Fruit fly (Drosophila melanogaster) whole organism, prepupa: ENCODE results near the gene CG1468.
A peak's percentile ranks its signal among the peaks of the same experiment; 100 is the strongest.

Source experiments
- Blimp-1 ChIP-seq: fragments of 200-800 bp; sonication (Bioruptor generic); optimal IDR thresholded peaks from 3 replicates; lab custom pipeline; 2017; ENCODE audit warnings: missing biosample characterization, missing genetic modification characterization, mild to moderate bottlenecking, moderate library complexity, missing genetic modification reagents
- CG10669 ChIP-seq: fragments of 200-800 bp; sonication (Bioruptor generic); optimal IDR thresholded peaks from 3 replicates; lab custom pipeline; 2018; ENCODE audit warnings: missing biosample characterization, mild to moderate bottlenecking, missing genetic modification characterization, moderate library complexity
- CG11762 ChIP-seq: fragments of 200-800 bp; sonication (Bioruptor generic); optimal IDR thresholded peaks from 3 replicates; lab custom pipeline; 2016; ENCODE audit warnings: missing biosample characterization, missing genetic modification characterization; ENCODE audit not compliant: insufficient read depth
- CG11902 ChIP-seq: fragments of 200-800 bp; sonication (Bioruptor generic); optimal IDR thresholded peaks from 3 replicates; lab custom pipeline; 2016; ENCODE audit warnings: missing biosample characterization, missing genetic modification characterization
- CG15336 ChIP-seq: fragments of 200-800 bp; sonication (Bioruptor generic); IDR thresholded peaks from 2 replicates; pipeline ENCODE4 v1.3.6; 2022; ENCODE audit warnings: missing biosample characterization, missing genetic modification characterization
- CG1621 ChIP-seq: fragments of 200-800 bp; sonication (Bioruptor generic); optimal IDR thresholded peaks from 3 replicates; lab custom pipeline; 2018; ENCODE audit warnings: missing biosample characterization, mild to moderate bottlenecking, missing genetic modification characterization
- CG16779 ChIP-seq: fragments of 200-800 bp; sonication (Bioruptor generic); optimal IDR thresholded peaks from 3 replicates; lab custom pipeline; 2017; ENCODE audit warnings: missing biosample characterization, mild to moderate bottlenecking, missing genetic modification characterization
- CG3032 ChIP-seq: fragments of 200-800 bp; optimal IDR thresholded peaks from 2 replicates; lab custom pipeline; 2019; ENCODE audit warnings: missing biosample characterization, mild to moderate bottlenecking, missing genetic modification characterization, moderate library complexity
- CG31627 ChIP-seq: fragments of 200-800 bp; sonication (Bioruptor generic); optimal IDR thresholded peaks from 3 replicates; lab custom pipeline; 2016; ENCODE audit warnings: missing biosample characterization, missing genetic modification characterization
- CG32006 ChIP-seq: fragments of 200-800 bp; sonication (Bioruptor generic); optimal IDR thresholded peaks from 3 replicates; lab custom pipeline; 2017; ENCODE audit warnings: missing biosample characterization, mild to moderate bottlenecking, missing genetic modification characterization
- CG34406 ChIP-seq: fragments of 200-800 bp; sonication (Bioruptor generic); optimal IDR thresholded peaks from 3 replicates; lab custom pipeline; 2016; ENCODE audit warnings: missing biosample characterization, missing genetic modification characterization
- CG3919 ChIP-seq: fragments of 200-800 bp; sonication (Bioruptor generic); optimal IDR thresholded peaks from 3 replicates; lab custom pipeline; 2016; ENCODE audit warnings: missing biosample characterization, missing genetic modification characterization
- CG4318 ChIP-seq: fragments of 200-800 bp; sonication (Bioruptor generic); optimal IDR thresholded peaks from 3 replicates; lab custom pipeline; 2017; ENCODE audit warnings: missing biosample characterization, mild to moderate bottlenecking, missing genetic modification characterization
- CG6163 ChIP-seq: fragments of 200-800 bp; sonication (Bioruptor generic); IDR thresholded peaks from 3 replicates; pipeline ENCODE4 v1.3.6; 2022; ENCODE audit warnings: missing biosample characterization, missing genetic modification characterization
- CG6276 ChIP-seq: fragments of 200-800 bp; sonication (Bioruptor generic); optimal IDR thresholded peaks from 2 replicates; lab custom pipeline; 2017; ENCODE audit warnings: missing biosample characterization, mild to moderate bottlenecking, missing genetic modification characterization
- CG6808 ChIP-seq: fragments of 200-800 bp; sonication (Bioruptor generic); optimal IDR thresholded peaks from 3 replicates; lab custom pipeline; 2017; ENCODE audit warnings: missing biosample characterization, missing genetic modification characterization, mild to moderate bottlenecking, moderate library complexity, missing genetic modification reagents
- CG6854 ChIP-seq: fragments of 200-800 bp; sonication (Bioruptor generic); optimal IDR thresholded peaks from 2 replicates; lab custom pipeline; 2017; ENCODE audit warnings: missing biosample characterization, mild to moderate bottlenecking, missing genetic modification characterization
- CG7368 ChIP-seq: fragments of 200-800 bp; sonication (Bioruptor generic); optimal IDR thresholded peaks from 3 replicates; lab custom pipeline; 2016; ENCODE audit warnings: missing biosample characterization, missing genetic modification characterization
- CG8119 ChIP-seq: fragments of 200-800 bp; sonication (Bioruptor generic); IDR thresholded peaks from 3 replicates; pipeline ENCODE4 v1.3.6; 2022; ENCODE audit warnings: missing biosample characterization, missing genetic modification characterization
- CG8632 ChIP-seq: fragments of 200-800 bp; sonication (Bioruptor generic); optimal IDR thresholded peaks from 3 replicates; lab custom pipeline; 2016; ENCODE audit warnings: missing biosample characterization, missing genetic modification characterization
- Eip75B ChIP-seq: fragments of 200-800 bp; sonication (Bioruptor generic); optimal IDR thresholded peaks from 3 replicates; lab custom pipeline; 2016; ENCODE audit warnings: missing biosample characterization, missing genetic modification characterization
- Eip78C ChIP-seq: fragments of 200-800 bp; sonication (Bioruptor generic); peaks from one replicate; lab custom pipeline; 2016; ENCODE audit warnings: missing biosample characterization, missing genetic modification characterization
- Eip93F ChIP-seq: fragments of 200-800 bp; sonication (Bioruptor generic); optimal IDR thresholded peaks from 2 replicates; lab custom pipeline; 2016; ENCODE audit warnings: missing biosample characterization, mild to moderate bottlenecking, missing genetic modification characterization
- Ets21C ChIP-seq: fragments of 200-800 bp; sonication (Bioruptor generic); optimal IDR thresholded peaks from 3 replicates; lab custom pipeline; 2016; ENCODE audit warnings: missing biosample characterization, missing genetic modification characterization
- Ets96B ChIP-seq: fragments of 200-800 bp; optimal IDR thresholded peaks from 2 replicates; lab custom pipeline; 2019; ENCODE audit warnings: missing biosample characterization, mild to moderate bottlenecking, missing genetic modification characterization, moderate library complexity
- Hr39 ChIP-seq: fragments of 200-800 bp; sonication (Bioruptor generic); optimal IDR thresholded peaks from 2 replicates; lab custom pipeline; 2016; ENCODE audit warnings: missing biosample characterization, missing genetic modification characterization
- Hr4 ChIP-seq: fragments of 200-800 bp; sonication (Bioruptor generic); optimal IDR thresholded peaks from 3 replicates; lab custom pipeline; 2016; ENCODE audit warnings: missing biosample characterization, missing genetic modification characterization
- Lpt ChIP-seq: fragments of 200-800 bp; sonication (Bioruptor generic); optimal IDR thresholded peaks from 3 replicates; lab custom pipeline; 2016; ENCODE audit warnings: missing biosample characterization, missing genetic modification characterization
- OdsH ChIP-seq: fragments of 200-800 bp; sonication (Bioruptor generic); optimal IDR thresholded peaks from 3 replicates; lab custom pipeline; 2016; ENCODE audit warnings: missing biosample characterization, missing genetic modification characterization
- Smox ChIP-seq: fragments of 200-800 bp; sonication (Bioruptor generic); optimal IDR thresholded peaks from 3 replicates; lab custom pipeline; 2016; ENCODE audit warnings: missing biosample characterization, missing genetic modification characterization
- Sox102F ChIP-seq: fragments of 200-800 bp; sonication (Bioruptor generic); optimal IDR thresholded peaks from 2 replicates; lab custom pipeline; 2016; ENCODE audit warnings: missing biosample characterization, mild to moderate bottlenecking, missing genetic modification characterization
- Sox15 ChIP-seq: fragments of 200-800 bp; sonication (Bioruptor generic); optimal IDR thresholded peaks from 3 replicates; lab custom pipeline; 2016; ENCODE audit warnings: missing biosample characterization, missing genetic modification characterization
- achi ChIP-seq: fragments of 200-800 bp; sonication (Bioruptor generic); optimal IDR thresholded peaks from 3 replicates; lab custom pipeline; 2016; ENCODE audit warnings: missing biosample characterization, missing genetic modification characterization
- acj6 ChIP-seq: fragments of 200-800 bp; sonication (Bioruptor generic); optimal IDR thresholded peaks from 3 replicates; lab custom pipeline; 2016; ENCODE audit warnings: missing biosample characterization, missing genetic modification characterization
- dac ChIP-seq: fragments of 200-800 bp; sonication (Bioruptor generic); optimal IDR thresholded peaks from 2 replicates; lab custom pipeline; 2017; ENCODE audit warnings: missing biosample characterization, mild to moderate bottlenecking, missing genetic modification characterization
- dsx ChIP-seq: fragments of 200-800 bp; optimal IDR thresholded peaks from 3 replicates; lab custom pipeline; 2019; ENCODE audit warnings: missing biosample characterization, mild to moderate bottlenecking, missing genetic modification characterization, moderate library complexity; ENCODE audit not compliant: poor library complexity, severe bottlenecking
- eg ChIP-seq: fragments of 200-800 bp; sonication (Bioruptor generic); IDR thresholded peaks from 3 replicates; pipeline ENCODE4 v1.3.6; 2022; ENCODE audit warnings: missing biosample characterization, missing genetic modification characterization
- esn ChIP-seq: fragments of 200-800 bp; sonication (Bioruptor generic); optimal IDR thresholded peaks from 2 replicates; lab custom pipeline; 2016; ENCODE audit warnings: missing biosample characterization, mild to moderate bottlenecking, missing genetic modification characterization, moderate library complexity
- pdm3 ChIP-seq: fragments of 200-800 bp; sonication (Bioruptor generic); optimal IDR thresholded peaks from 3 replicates; lab custom pipeline; 2016; ENCODE audit warnings: missing biosample characterization, missing genetic modification characterization
- salr ChIP-seq, 2 experiments: fragments of 200-800 bp; sonication (Bioruptor generic); optimal IDR thresholded peaks; 3 replicates each; lab custom pipeline; 2016 to 2018; ENCODE audit warnings: missing biosample characterization in 2 of 2, missing genetic modification characterization in 2 of 2, mild to moderate bottlenecking in 1 of 2
- spab ChIP-seq: fragments of 200-800 bp; sonication (Bioruptor generic); optimal IDR thresholded peaks from 2 replicates; lab custom pipeline; 2017; ENCODE audit warnings: missing biosample characterization, mild to moderate bottlenecking, missing genetic modification characterization, missing genetic modification reagents
- ss ChIP-seq, 2 experiments: fragments of 200-800 bp; sonication (Bioruptor generic); optimal IDR thresholded peaks; 2 replicates in 1 of 2; 3 replicates in 1 of 2; lab custom pipeline; 2017 to 2018; ENCODE audit warnings: mild to moderate bottlenecking in 2 of 2, missing biosample characterization in 2 of 2, missing genetic modification characterization in 2 of 2, moderate library complexity in 1 of 2
- svp ChIP-seq: fragments of 200-800 bp; sonication (Bioruptor generic); peaks from one replicate; lab custom pipeline; 2016; ENCODE audit warnings: missing biosample characterization, missing genetic modification characterization
- vri ChIP-seq: fragments of 200-800 bp; sonication (Bioruptor generic); optimal IDR thresholded peaks from 3 replicates; lab custom pipeline; 2016; ENCODE audit warnings: missing biosample characterization, mild to moderate bottlenecking, missing genetic modification characterization

CG1468 gene

DNA sequence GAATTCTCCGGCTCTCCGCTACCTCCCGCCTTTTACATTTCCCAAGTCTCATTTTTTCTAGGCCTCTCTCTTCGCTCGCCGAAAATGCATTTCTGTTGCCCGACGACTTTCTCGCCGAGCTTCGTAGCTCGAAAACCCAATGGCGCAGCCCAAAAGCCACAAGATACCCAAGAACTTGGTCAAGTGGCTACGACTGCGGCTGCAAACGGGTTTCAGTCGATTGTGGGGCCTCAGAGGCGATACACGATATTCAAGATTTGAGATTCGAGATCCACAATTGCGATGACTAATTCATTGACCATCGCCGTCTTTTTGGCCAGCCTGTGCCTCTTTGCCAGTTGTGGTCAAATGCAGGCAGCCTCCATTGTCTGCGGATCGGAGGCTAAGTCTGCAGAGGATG is 3.5 kb downstream of the CG1468 start, which contains the start of gene CG9689:
Gene CG9689, plus strand, starts transcription at position 208 of the 400 bp plus-strand sequence.
- TF ChIP-seq dac (GFP tag; lab: Kevin White, UChicago) (no peak), achi (GFP tag; lab: Kevin White, UChicago) (no peak), spab (no peak), CG15336 (GFP tag; lab: Robert Waterston, UW) (peak; percentile 15; the same call in 1 of the 2 replicates), CG8632 (no peak), CG6854 (GFP tag; lab: Kevin White, UChicago) (peak; percentile 1), CG11902 (GFP tag; lab: Kevin White, UChicago) (no peak), vri (GFP tag; lab: Kevin White, UChicago) (no peak), Eip93F (GFP tag; lab: Kevin White, UChicago) (no peak), CG4318 (no peak), Lpt (GFP tag; lab: Kevin White, UChicago) (peak; percentile 36), Eip78C (GFP tag; lab: Kevin White, UChicago) (peak; percentile 73), Ets96B (no peak), eg (GFP tag; lab: Robert Waterston, UW) (0 out of 3 replicates have a peak, but pooled peaks have one; percentile 20), CG34406 (GFP tag; lab: Kevin White, UChicago) (no peak), CG3032 (tag; lab: Kevin White, UChicago) (no peak), CG10669 (GFP tag; lab: Kevin White, UChicago) (no peak), salr (GFP tag; optimal IDR thresholded peaks at IDR 0.05; lab: Kevin White, UChicago) (no peak), Eip75B (GFP tag; lab: Kevin White, UChicago) (no peak), CG3919 (peak; percentile 9), CG1621 (tag; lab: Kevin White, UChicago) (peak; percentile 24), CG6276 (GFP tag; lab: Kevin White, UChicago) (no peak)
- TF ChIP-seq, all 60 proteins: peak for 7

DNA sequence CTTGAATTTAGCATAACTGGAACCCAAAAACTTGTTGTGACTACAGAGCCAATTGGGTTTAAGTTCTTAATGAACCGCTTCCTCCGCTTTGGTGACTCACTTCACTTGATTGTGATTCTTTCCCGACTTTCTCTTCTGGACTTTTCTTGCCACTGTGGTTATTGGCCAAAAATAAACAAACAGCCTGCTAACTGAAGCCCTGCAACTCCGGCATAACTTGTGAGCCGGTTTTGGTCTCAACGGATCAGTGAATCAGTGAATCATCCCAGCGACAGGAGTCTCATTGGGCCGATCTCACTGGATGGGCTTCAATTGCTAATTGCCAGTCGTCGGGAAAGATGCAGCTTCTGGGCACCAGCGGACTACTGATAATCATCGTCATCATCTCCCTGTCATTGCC is 4.7 kb downstream of the CG1468 start:
- no peak for TF ChIP-seq esn (GFP tag; lab: Kevin White, UChicago)
- peak; percentile 63 for TF ChIP-seq Blimp-1
- no peak for TF ChIP-seq CG16779 (tag; lab: Kevin White, UChicago)
- TF ChIP-seq salr (GFP tag; optimal IDR thresholded peaks at IDR 0.05; lab: Kevin White, UChicago): no peak
- TF ChIP-seq Eip78C (GFP tag; lab: Kevin White, UChicago): no peak
- no peak for TF ChIP-seq CG10669 (GFP tag; lab: Kevin White, UChicago)
- no peak for TF ChIP-seq Sox15 (GFP tag; lab: Kevin White, UChicago)
- TF ChIP-seq CG7368: no peak
- peak; percentile 32 for TF ChIP-seq CG6854 (GFP tag; lab: Kevin White, UChicago)
- TF ChIP-seq eg (GFP tag; lab: Robert Waterston, UW): no peak
- no peak for TF ChIP-seq Ets21C (GFP tag; lab: Kevin White, UChicago)
- TF ChIP-seq svp (GFP tag; lab: Kevin White, UChicago): peak; percentile 53
- TF ChIP-seq, all 60 proteins: peak for 3

DNA sequence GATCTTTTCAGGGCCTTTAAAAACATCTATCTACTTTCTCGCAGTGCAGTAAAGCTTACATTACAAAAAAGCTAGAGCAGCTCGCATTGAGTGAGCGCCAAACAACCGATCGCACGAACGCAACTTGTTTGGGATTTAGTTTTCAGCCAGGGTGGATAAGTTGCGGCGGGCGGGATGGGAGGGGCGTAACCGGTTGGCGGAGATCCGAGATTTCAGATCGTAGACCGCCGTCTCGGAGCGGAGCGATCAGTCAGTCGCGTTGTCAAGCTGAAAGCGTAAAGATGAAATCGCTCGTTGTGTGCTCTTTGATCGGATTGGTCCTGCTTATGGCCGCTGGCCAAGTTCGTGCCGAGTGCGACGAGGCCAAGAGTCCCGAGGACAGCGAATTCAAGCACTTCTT is 6.0 kb downstream of the CG1468 start, which contains the start of gene CG9691:
Gene CG9691, plus strand, starts transcription at position 222 of the 400 bp plus-strand sequence.
- TF ChIP-seq pdm3 (GFP tag; lab: Kevin White, UChicago): peak; percentile 3
- peak; percentile 13 for TF ChIP-seq acj6 (GFP tag; lab: Kevin White, UChicago)
- peak; percentile 29 for TF ChIP-seq CG34406 (GFP tag; lab: Kevin White, UChicago)
- TF ChIP-seq CG8119: peak; percentile 46; the same call in 1 of the 3 replicates
- TF ChIP-seq Eip78C (GFP tag; lab: Kevin White, UChicago): peak; percentile 18
- no peak for TF ChIP-seq dac (GFP tag; lab: Kevin White, UChicago)
- TF ChIP-seq CG6276 (GFP tag; lab: Kevin White, UChicago): peak; percentile 18
- peak; percentile 19 for TF ChIP-seq CG32006
- peak in 1 of 2 experiments; percentile 42 for TF ChIP-seq ss (GFP tag; optimal IDR thresholded peaks at IDR 0.05; lab: Kevin White, UChicago)
- no peak for TF ChIP-seq Sox102F (GFP tag; lab: Kevin White, UChicago)
- TF ChIP-seq dsx (GFP tag; lab: Kevin White, UChicago): peak; percentile 0
- TF ChIP-seq CG6808 (GFP tag; lab: Kevin White, UChicago): peak; percentile 19
- TF ChIP-seq CG6854 (GFP tag; lab: Kevin White, UChicago): peak; percentile 67
- peak; percentile 2 for TF ChIP-seq Smox (GFP tag; lab: Kevin White, UChicago)
- peak; percentile 45; the same call in 2 of the 3 replicates for TF ChIP-seq CG6163 (GFP tag; lab: Robert Waterston, UW)
- peak; percentile 38 for TF ChIP-seq CG1621 (tag; lab: Kevin White, UChicago)
- TF ChIP-seq Hr39 (GFP tag; lab: Kevin White, UChicago): no peak
- no peak for TF ChIP-seq CG11762 (GFP tag; lab: Kevin White, UChicago)
- no peak for TF ChIP-seq Sox15 (GFP tag; lab: Kevin White, UChicago)
- peak; percentile 36 for TF ChIP-seq achi (GFP tag; lab: Kevin White, UChicago)
- peak; percentile 31 for TF ChIP-seq OdsH
- TF ChIP-seq eg (GFP tag; lab: Robert Waterston, UW): peak; percentile 60
- no peak for TF ChIP-seq CG31627
- TF ChIP-seq Lpt (GFP tag; lab: Kevin White, UChicago): peak; percentile 43
- no peak for TF ChIP-seq CG7368
- peak; percentile 3 for TF ChIP-seq Hr4 (GFP tag; lab: Kevin White, UChicago)
